Fruit fly (Drosophila melanogaster) whole organism, pupa: ENCODE results near the gene CG45064.

Source experiments
- CG12605 ChIP-seq: fragments of 200-800 bp; sonication (Bioruptor generic); IDR thresholded peaks from 2 replicates; pipeline ENCODE4 v1.3.6; 2022; ENCODE audit warnings: missing biosample characterization, missing genetic modification characterization
- CG13204 ChIP-seq: fragments of 200-800 bp; sonication (Bioruptor generic); optimal IDR thresholded peaks from 2 replicates; lab custom pipeline; 2018; ENCODE audit warnings: missing biosample characterization, mild to moderate bottlenecking, missing genetic modification characterization, moderate library complexity
- CG14655 ChIP-seq: fragments of 200-800 bp; sonication (Bioruptor generic); optimal IDR thresholded peaks from 3 replicates; lab custom pipeline; 2017; ENCODE audit warnings: mild to moderate bottlenecking, missing biosample characterization, missing genetic modification reagents, missing genetic modification characterization
- CG15710 ChIP-seq: fragments of 200-800 bp; sonication (Bioruptor generic); optimal IDR thresholded peaks from 2 replicates; lab custom pipeline; 2018; ENCODE audit warnings: missing biosample characterization, mild to moderate bottlenecking, missing genetic modification characterization, moderate library complexity
- CG34367 ChIP-seq: fragments of 200-800 bp; sonication (Bioruptor generic); optimal IDR thresholded peaks from 2 replicates; lab custom pipeline; 2018; ENCODE audit warnings: missing biosample characterization, mild to moderate bottlenecking, missing genetic modification characterization
- CG8301 ChIP-seq: fragments of 200-800 bp; sonication (Bioruptor generic); optimal IDR thresholded peaks from 2 replicates; lab custom pipeline; 2018; ENCODE audit warnings: missing biosample characterization, mild to moderate bottlenecking, missing genetic modification characterization
- CG9948 ChIP-seq: fragments of 200-800 bp; sonication (Bioruptor generic); optimal IDR thresholded peaks from 2 replicates; lab custom pipeline; 2018; ENCODE audit warnings: missing biosample characterization, mild to moderate bottlenecking, missing genetic modification characterization, moderate library complexity
- EcR ChIP-seq: fragments of 200-800 bp; sonication (Bioruptor generic); optimal IDR thresholded peaks from 3 replicates; lab custom pipeline; 2019; ENCODE audit warnings: missing biosample characterization, missing genetic modification characterization, mild to moderate bottlenecking, moderate library complexity, missing genetic modification reagents
- Pif1A ChIP-seq: fragments of 200-800 bp; sonication (Bioruptor generic); optimal IDR thresholded peaks from 3 replicates; lab custom pipeline; 2016; ENCODE audit warnings: missing biosample characterization, missing genetic modification characterization
- Snoo ChIP-seq: fragments of 200-800 bp; sonication (Bioruptor generic); optimal IDR thresholded peaks from 3 replicates; lab custom pipeline; 2017; ENCODE audit warnings: missing biosample characterization, mild to moderate bottlenecking, missing genetic modification characterization, inconsistent platforms

- no peak for TF ChIP-seq CG15710 (tag; lab: Kevin White, UChicago)
- TF ChIP-seq CG13204 (GFP tag; lab: Kevin White, UChicago): no peak
- no peak for TF ChIP-seq Pif1A
- TF ChIP-seq CG14655 (GFP tag; lab: Kevin White, UChicago): no peak
- TF ChIP-seq Snoo: no peak
- no peak for TF ChIP-seq CG9948 (tag; lab: Kevin White, UChicago)
- no peak for TF ChIP-seq CG34367 (tag; lab: Kevin White, UChicago)
- no peak for TF ChIP-seq EcR (GFP tag; lab: Kevin White, UChicago)
- TF ChIP-seq CG8301 (tag; lab: Kevin White, UChicago): no peak
- no peak for TF ChIP-seq CG12605 (GFP tag; lab: Robert Waterston, UW)
These were observed 47.4 kb upstream of the CG45064 start for dm6 chrX:14929813-14930212.
